Worm (Caenorhabditis elegans): Measurements from ENCODE around the gene W07E6.5.

W07E6.5 gene

DNA sequence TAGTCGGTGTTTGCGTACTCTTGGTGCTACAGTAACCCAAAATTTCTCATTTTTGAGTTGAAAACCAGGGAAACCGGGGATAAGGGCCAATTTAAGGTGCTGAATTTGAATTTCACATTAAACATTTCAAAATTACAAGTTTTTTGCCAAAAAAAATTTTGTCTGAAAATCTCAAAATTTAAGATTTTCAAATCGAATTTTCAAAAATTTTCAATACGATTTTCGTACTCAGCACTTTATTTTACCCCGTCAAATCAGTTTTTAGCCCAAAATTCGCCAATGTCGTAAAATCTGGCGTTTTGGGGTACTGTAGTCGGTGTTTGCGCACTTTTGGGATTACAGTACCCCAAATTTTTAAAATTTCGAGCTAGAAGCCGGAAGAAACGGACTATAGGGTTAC, 12.5 kb upstream of the W07E6.5 start, which contains the start of gene W10D9.3:
W10D9.3 (minus strand) TSS at position 101 of the 400 bp plus-strand sequence.
- no peak for TF ChIP-seq mml-1 (tag; optimal IDR thresholded peaks at IDR 0.05)
- TF ChIP-seq elt-3 (tag; optimal IDR thresholded peaks at IDR 0.05): no peak
- TF ChIP-seq hmg-11 (tag; optimal IDR thresholded peaks at IDR 0.05): no peak
- TF ChIP-seq nhr-67 (tag; optimal IDR thresholded peaks at IDR 0.05): no peak
- no peak for TF ChIP-seq nhr-25 (tag; optimal IDR thresholded peaks at IDR 0.05)
- no peak for TF ChIP-seq fkh-2 (tag; optimal IDR thresholded peaks at IDR 0.05)

DNA sequence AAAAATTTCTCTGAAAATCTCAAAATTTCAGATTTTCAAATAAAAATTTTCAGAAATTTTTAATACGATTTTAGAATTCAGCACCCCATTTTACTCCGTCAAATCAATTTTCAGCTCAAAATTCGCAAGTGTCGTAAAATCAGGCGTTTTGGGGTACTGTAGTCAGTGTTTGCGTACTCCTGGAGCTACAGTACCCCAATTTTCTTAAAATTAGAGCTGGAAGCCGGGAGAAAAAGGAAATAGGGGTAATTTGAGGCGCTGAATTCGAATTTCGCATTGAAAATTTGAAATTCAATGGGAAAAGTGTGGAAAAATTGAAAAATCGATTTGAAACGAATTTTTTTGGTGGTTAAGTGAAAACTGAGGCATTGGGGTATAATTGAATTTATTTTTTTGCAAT, 12.0 kb upstream of the W07E6.5 start:
- TF ChIP-seq snpc-4 (tag; optimal IDR thresholded peaks at IDR 0.05): no peak

- no peak for TF ChIP-seq nhr-43 (tag; optimal IDR thresholded peaks at IDR 0.05; ENCODE audit: poor library complexity, severe bottlenecking)
- no peak for TF ChIP-seq elt-2 (tag; optimal IDR thresholded peaks at IDR 0.05)
- TF ChIP-seq skn-1 (tag; optimal IDR thresholded peaks at IDR 0.05): no peak
- TF ChIP-seq nhr-77 (tag; optimal IDR thresholded peaks at IDR 0.05): no peak
- no peak for TF ChIP-seq ama-1 (optimal IDR thresholded peaks at IDR 0.05)
- no peak for TF ChIP-seq lsy-12 (tag; optimal IDR thresholded peaks at IDR 0.05)
- no peak for TF ChIP-seq aly-2 (tag; optimal IDR thresholded peaks at IDR 0.05)
- no peak for TF ChIP-seq ztf-4 (tag; optimal IDR thresholded peaks at IDR 0.05)
- TF ChIP-seq nhr-76 (tag; optimal IDR thresholded peaks at IDR 0.05): no peak
- no peak for TF ChIP-seq nhr-11 (tag; optimal IDR thresholded peaks at IDR 0.05)
- TF ChIP-seq ceh-28 (tag; optimal IDR thresholded peaks at IDR 0.05): no peak
- TF ChIP-seq nfya-1 (tag; optimal IDR thresholded peaks at IDR 0.05; ENCODE audit: insufficient read depth): no peak
- TF ChIP-seq snpc-4 (tag; optimal IDR thresholded peaks at IDR 0.05): no peak
- TF ChIP-seq ztf-11 (tag; optimal IDR thresholded peaks at IDR 0.05): no peak
- no peak for TF ChIP-seq ceh-16 (tag; optimal IDR thresholded peaks at IDR 0.05)
Measured at ce11 chrII:467265-467664, 6.0 kb upstream of the W07E6.5 start, which contains the start of gene nfyb-1. Gene nfyb-1, minus strand, starts transcription at chrII:467365.

ce11 chrII:470375-470774, 2.9 kb upstream of the W07E6.5 start, which contains the start of gene tomm-22:
Gene tomm-22, minus strand, starts transcription at chrII:470475.
- TF ChIP-seq nhr-28 (tag; optimal IDR thresholded peaks at IDR 0.05): no peak
- no peak for TF ChIP-seq daf-12 (tag; optimal IDR thresholded peaks at IDR 0.05)
- no peak for TF ChIP-seq hmg-11 (tag; optimal IDR thresholded peaks at IDR 0.05)

ce11 chrII:475312-475711, 2.0 kb downstream of the W07E6.5 start:
- TF ChIP-seq egl-27 (tag; optimal IDR thresholded peaks at IDR 0.05) (no peak), nhr-23 (tag; optimal IDR thresholded peaks at IDR 0.05) (no peak), ztf-4 (tag; optimal IDR thresholded peaks at IDR 0.05) (no peak), nhr-67 (tag; optimal IDR thresholded peaks at IDR 0.05) (no peak), pha-4 (tag; optimal IDR thresholded peaks at IDR 0.05) (no peak), nhr-237 (tag; optimal IDR thresholded peaks at IDR 0.05) (no peak), ztf-11 (tag; optimal IDR thresholded peaks at IDR 0.05) (no peak), jun-1 (tag; optimal IDR thresholded peaks at IDR 0.05) (no peak), fos-1 (tag; optimal IDR thresholded peaks at IDR 0.05) (no peak), unc-62 (GFP tag; optimal IDR thresholded peaks at IDR 0.05) (no peak), zag-1 (tag; optimal IDR thresholded peaks at IDR 0.05) (no peak), lin-15B (tag; optimal IDR thresholded peaks at IDR 0.05) (no peak), egl-5 (tag; optimal IDR thresholded peaks at IDR 0.05) (no peak), nhr-25 (tag; optimal IDR thresholded peaks at IDR 0.05) (no peak)

DNA sequence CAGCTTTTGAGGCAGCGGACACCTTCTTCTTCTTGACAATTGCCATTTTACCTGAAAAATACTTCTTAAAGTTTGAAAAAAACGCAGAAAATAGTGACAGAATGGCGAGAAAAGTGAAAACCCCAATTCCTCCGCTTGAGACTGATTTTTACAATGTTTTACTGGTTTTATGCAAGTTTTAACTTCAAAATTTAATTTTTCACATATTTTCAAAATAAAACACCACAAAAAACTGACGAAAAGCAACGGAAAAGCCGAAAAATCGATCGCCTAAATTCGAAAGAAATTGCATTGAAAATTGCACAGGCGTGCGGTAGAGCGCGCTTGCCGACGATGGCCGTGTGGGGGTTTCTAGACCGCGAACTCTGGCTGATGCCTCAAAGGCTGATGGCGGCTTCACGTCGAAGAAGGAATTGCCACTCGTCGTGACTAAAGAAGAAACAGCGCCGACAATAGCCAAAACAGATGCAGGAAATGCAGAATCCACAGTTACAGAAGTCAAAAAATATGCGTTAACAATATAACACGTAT, 2.7 kb downstream of the W07E6.5 start, which contains the start of gene nsun-1:
nsun-1 (minus strand) TSS at position 51 of the 531 bp plus-strand sequence.
- peak; percentile 21 for TF ChIP-seq hmg-11 (tag; optimal IDR thresholded peaks at IDR 0.05)
- TF ChIP-seq elt-2 (tag; optimal IDR thresholded peaks at IDR 0.05): peak; percentile 12
- TF ChIP-seq lin-39 (tag; optimal IDR thresholded peaks at IDR 0.05): peak; percentile 31
- TF ChIP-seq nhr-23 (tag; optimal IDR thresholded peaks at IDR 0.05): peak; percentile 24
- no peak for TF ChIP-seq ztf-4 (tag; optimal IDR thresholded peaks at IDR 0.05)
- TF ChIP-seq lsy-12 (tag; optimal IDR thresholded peaks at IDR 0.05): no peak
- TF ChIP-seq nfya-1 (tag; optimal IDR thresholded peaks at IDR 0.05; ENCODE audit: insufficient read depth): peak; percentile 64
- TF ChIP-seq nhr-25 (tag; optimal IDR thresholded peaks at IDR 0.05): peak; percentile 31
- TF ChIP-seq skn-1 (tag; optimal IDR thresholded peaks at IDR 0.05): peak; percentile 19
- TF ChIP-seq egl-5 (tag; optimal IDR thresholded peaks at IDR 0.05): peak; percentile 28
- TF ChIP-seq lin-15B (tag; optimal IDR thresholded peaks at IDR 0.05): peak; percentile 88
- TF ChIP-seq pqm-1 (tag; optimal IDR thresholded peaks at IDR 0.05): no peak
- peak; percentile 33 for TF ChIP-seq ceh-28 (tag; optimal IDR thresholded peaks at IDR 0.05)
- peak; percentile 43 for TF ChIP-seq pha-4 (tag; optimal IDR thresholded peaks at IDR 0.05)
- TF ChIP-seq nhr-76 (tag; optimal IDR thresholded peaks at IDR 0.05): no peak
